Worm (Caenorhabditis elegans): ENCODE data around the gene sri-65.

The sri-65 gene

DNA sequence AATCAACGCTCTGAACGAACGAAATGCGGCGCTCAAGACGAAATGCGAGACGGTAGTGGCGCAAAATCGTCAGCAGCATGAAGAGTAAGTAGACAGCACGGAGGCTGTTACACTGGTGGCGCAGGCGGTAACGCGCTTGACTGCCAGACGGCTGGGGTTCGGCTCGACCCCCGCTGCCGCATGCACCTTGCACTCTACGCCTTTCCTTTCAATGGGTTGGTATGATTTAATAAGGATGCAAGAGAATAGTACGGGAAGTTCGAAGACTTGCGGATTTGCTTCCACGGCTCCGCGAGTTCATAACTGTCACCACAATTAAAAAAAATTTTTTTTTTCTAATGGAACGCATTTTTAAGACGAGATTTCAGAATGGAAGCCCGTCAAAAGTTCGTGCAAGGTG is 18.1 kb downstream of the sri-65 start (continued):
- TF ChIP-seq ztf-4 (tag; optimal IDR thresholded peaks at IDR 0.05) (no peak), nhr-10 (tag; optimal IDR thresholded peaks at IDR 0.05) (no peak), aly-2 (tag; optimal IDR thresholded peaks at IDR 0.05) (no peak), nhr-6 (tag; optimal IDR thresholded peaks at IDR 0.05) (no peak), egl-27 (tag; optimal IDR thresholded peaks at IDR 0.05) (peak; percentile 72), lsy-2 (tag; optimal IDR thresholded peaks at IDR 0.05) (peak; percentile 16 to 55), sma-9 (GFP tag; optimal IDR thresholded peaks at IDR 0.05) (peak; percentile 84), sma-9 (tag; optimal IDR thresholded peaks at IDR 0.05) (no peak), sem-4 (tag; optimal IDR thresholded peaks at IDR 0.05) (no peak), fos-1 (tag; optimal IDR thresholded peaks at IDR 0.05) (peak; percentile 71), Y55F3AM.14 (GFP tag; optimal IDR thresholded peaks at IDR 0.05) (peak; percentile 70), ama-1 (optimal IDR thresholded peaks at IDR 0.05) (no peak), alr-1 (tag; optimal IDR thresholded peaks at IDR 0.05) (no peak), dmd-4 (tag; optimal IDR thresholded peaks at IDR 0.05) (no peak), ztf-11 (tag; optimal IDR thresholded peaks at IDR 0.05) (no peak), unc-62 (GFP tag; optimal IDR thresholded peaks at IDR 0.05) (no peak), mbf-1 (tag; optimal IDR thresholded peaks at IDR 0.05) (no peak), nhr-12 (tag; optimal IDR thresholded peaks at IDR 0.05) (no peak), ceh-82 (tag; optimal IDR thresholded peaks at IDR 0.05) (peak; percentile 20), crh-2 (tag; optimal IDR thresholded peaks at IDR 0.05) (peak; percentile 68), C34F6.9 (tag; optimal IDR thresholded peaks at IDR 0.05) (peak; percentile 45)

DNA sequence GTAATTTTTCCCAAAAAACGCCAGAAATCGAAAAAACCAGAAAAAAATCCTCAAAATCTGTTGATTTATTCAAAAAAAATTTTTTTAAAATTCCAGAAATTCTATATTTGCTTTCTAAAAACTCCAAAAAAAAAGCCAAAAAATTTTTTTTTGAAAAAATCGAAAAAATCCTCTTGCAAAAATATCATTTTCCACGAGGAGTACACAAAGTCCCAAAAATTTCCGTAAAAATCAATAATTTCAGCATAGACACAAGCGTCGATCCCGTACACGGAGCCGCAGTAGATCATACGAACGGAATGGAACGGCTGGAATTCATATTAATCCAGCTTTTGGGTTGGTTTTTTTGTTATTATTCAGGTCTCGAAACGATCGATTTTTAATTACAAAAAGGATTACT is 20.0 kb downstream of the sri-65 start:
- TF ChIP-seq nhr-23 (tag; optimal IDR thresholded peaks at IDR 0.05) (no peak), unc-55 (GFP tag; optimal IDR thresholded peaks at IDR 0.05) (no peak), lin-13 (GFP tag; optimal IDR thresholded peaks at IDR 0.05) (no peak), sma-3 (GFP tag; optimal IDR thresholded peaks at IDR 0.05) (no peak), unc-62 (GFP tag; optimal IDR thresholded peaks at IDR 0.05) (no peak), gmeb-1 (tag; optimal IDR thresholded peaks at IDR 0.05) (no peak), fos-1 (tag; optimal IDR thresholded peaks at IDR 0.05) (no peak), nhr-129 (tag; optimal IDR thresholded peaks at IDR 0.05) (no peak), unc-39 (tag; optimal IDR thresholded peaks at IDR 0.05) (no peak)

DNA sequence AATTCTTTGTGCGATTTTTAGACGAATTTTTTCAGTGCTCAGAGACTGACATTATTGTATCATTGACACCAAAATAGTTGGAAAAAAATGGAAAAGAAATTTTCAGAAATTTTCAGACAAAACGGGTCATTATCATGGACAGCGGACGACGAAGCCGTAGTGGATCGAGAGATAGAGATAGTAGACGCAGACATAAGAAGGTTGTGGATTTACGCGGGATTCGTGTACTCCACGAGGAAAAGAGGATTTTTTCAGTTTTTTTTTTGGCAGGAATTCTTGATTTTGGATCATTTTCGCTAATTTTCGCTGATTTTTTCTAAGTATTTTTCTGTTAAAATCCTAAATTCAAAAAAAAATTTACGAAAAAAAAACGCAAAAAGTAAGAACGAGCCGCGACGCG is 20.6 kb downstream of the sri-65 start, which contains the start of gene W08G11.3:
Gene W08G11.3, plus strand, starts transcription at position 107 of the 400 bp plus-strand sequence.
- TF ChIP-seq nhr-129 (tag; optimal IDR thresholded peaks at IDR 0.05) (peak; percentile 11), sma-3 (GFP tag; optimal IDR thresholded peaks at IDR 0.05) (no peak)

ce11 chrV:16361350-16361749 is 26.8 kb downstream of the sri-65 start:
- TF ChIP-seq lin-11 (tag; optimal IDR thresholded peaks at IDR 0.05) (no peak), mab-5 (tag; optimal IDR thresholded peaks at IDR 0.05) (no peak), alr-1 (tag; optimal IDR thresholded peaks at IDR 0.05) (no peak), unc-55 (GFP tag; optimal IDR thresholded peaks at IDR 0.05) (no peak), unc-39 (tag; optimal IDR thresholded peaks at IDR 0.05) (no peak), zag-1 (tag; optimal IDR thresholded peaks at IDR 0.05) (no peak), ceh-16 (tag; optimal IDR thresholded peaks at IDR 0.05) (no peak), elt-3 (tag; optimal IDR thresholded peaks at IDR 0.05) (no peak), nhr-77 (tag; optimal IDR thresholded peaks at IDR 0.05) (no peak)

ce11 chrV:16357253-16357652 is 30.9 kb downstream of the sri-65 start, which contains the start of gene pptr-1:
TSS of gene pptr-1 (plus strand) at chrV:16357521.
- TF ChIP-seq blmp-1 (tag; optimal IDR thresholded peaks at IDR 0.05; ENCODE audit: insufficient read depth) (peak; percentile 86), fos-1 (tag; optimal IDR thresholded peaks at IDR 0.05) (peak; percentile 70), alr-1 (tag; optimal IDR thresholded peaks at IDR 0.05) (no peak), ztf-1 (GFP tag; conservative IDR thresholded peaks at IDR 0.05) (no peak), crh-2 (tag; optimal IDR thresholded peaks at IDR 0.05) (peak; percentile 12)

Data from whole organism, L2 larva.